Fruit fly (Drosophila melanogaster) whole organism, adult: Measurements from ENCODE around the gene KFase.

Experiments used
- Crg-1 ChIP-seq: fragments of 200-800 bp; sonication (Bioruptor generic); optimal IDR thresholded peaks from 2 replicates; lab custom pipeline; 2016; ENCODE audit warnings: missing biosample characterization, missing genetic modification characterization
- Hr96 ChIP-seq: fragments of 200-800 bp; sonication (Bioruptor generic); optimal IDR thresholded peaks from 2 replicates; lab custom pipeline; 2016; ENCODE audit warnings: missing biosample characterization, missing genetic modification characterization
- kay ChIP-seq: fragments of 200-800 bp; sonication (Bioruptor generic); peaks from one replicate; lab custom pipeline; 2016; ENCODE audit warnings: missing biosample characterization, missing genetic modification characterization, borderline replicate concordance

- TF ChIP-seq kay (GFP tag; lab: Kevin White, UChicago) (no peak), Hr96 (GFP tag; lab: Kevin White, UChicago) (no peak), Crg-1 (GFP tag; lab: Kevin White, UChicago) (no peak)
Observed at dm6 chr2L:6476753-6477152, 11.8 kb downstream of the KFase start, which contains the start of gene CG9536.
